Fruit fly (Drosophila melanogaster) whole organism, embryonic: ENCODE measurements around the gene MCTS1.

ENCODE experiments used
- ATbp ChIP-seq: fragments of 200-800 bp; sonication (Bioruptor generic); optimal IDR thresholded peaks from 2 replicates; lab custom pipeline; 2017; ENCODE audit warnings: missing biosample characterization, mild to moderate bottlenecking, missing genetic modification characterization, missing genetic modification reagents
- Antp ChIP-seq: fragments of 200-800 bp; sonication (Bioruptor generic); optimal IDR thresholded peaks from 3 replicates; lab custom pipeline; 2016; ENCODE audit warnings: missing biosample characterization, missing genetic modification characterization
- Blimp-1 ChIP-seq: fragments of 200-800 bp; sonication (Bioruptor generic); optimal IDR thresholded peaks from 3 replicates; lab custom pipeline; 2018; ENCODE audit warnings: missing biosample characterization, missing genetic modification characterization, mild to moderate bottlenecking, moderate library complexity, missing genetic modification reagents
- C15 ChIP-seq: fragments of 200-800 bp; sonication (Bioruptor generic); IDR thresholded peaks from 3 replicates; pipeline ENCODE4 v1.3.6; 2022; ENCODE audit warnings: missing biosample characterization, missing genetic modification characterization
- CG12155 ChIP-seq: fragments of 200-800 bp; sonication (Bioruptor generic); optimal IDR thresholded peaks from 3 replicates; lab custom pipeline; 2016; ENCODE audit warnings: missing biosample characterization, missing genetic modification characterization
- CG13624 ChIP-seq: fragments of 200-800 bp; sonication (Bioruptor generic); optimal IDR thresholded peaks from 2 replicates; lab custom pipeline; 2016; ENCODE audit warnings: missing biosample characterization, missing genetic modification characterization
- CG16863 ChIP-seq: fragments of 200-800 bp; sonication (Bioruptor generic); optimal IDR thresholded peaks from 3 replicates; lab custom pipeline; 2016; ENCODE audit warnings: missing biosample characterization, missing genetic modification characterization
- CG2129 ChIP-seq: fragments of 200-800 bp; sonication (Bioruptor generic); IDR thresholded peaks from 2 replicates; pipeline ENCODE4 v1.3.6; 2022; ENCODE audit warnings: missing biosample characterization, missing genetic modification characterization; ENCODE audit not compliant: partially characterized antibody
- CG2712 ChIP-seq: fragments of 200-800 bp; optimal IDR thresholded peaks from 3 replicates; lab custom pipeline; 2019; ENCODE audit warnings: missing biosample characterization, mild to moderate bottlenecking, missing genetic modification characterization, moderate library complexity
- CG2889 ChIP-seq: fragments of 200-800 bp; sonication (Bioruptor generic); IDR thresholded peaks from 3 replicates; pipeline ENCODE4 v1.3.6; 2022; ENCODE audit warnings: missing biosample characterization, missing genetic modification characterization
- CG30020 ChIP-seq: fragments of 200-800 bp; optimal IDR thresholded peaks from 2 replicates; lab custom pipeline; 2019; ENCODE audit warnings: missing biosample characterization, mild to moderate bottlenecking, missing genetic modification characterization, moderate library complexity
- CG30403 ChIP-seq: fragments of 200-800 bp; sonication (Bioruptor generic); optimal IDR thresholded peaks from 3 replicates; lab custom pipeline; 2016; ENCODE audit warnings: missing biosample characterization, missing genetic modification characterization
- CG31224 ChIP-seq: fragments of 200-800 bp; sonication (Bioruptor generic); IDR thresholded peaks from 2 replicates; pipeline ENCODE4 v1.3.6; 2022; ENCODE audit warnings: missing biosample characterization, missing genetic modification characterization
- CG4424 ChIP-seq: fragments of 200-800 bp; sonication (Bioruptor generic); optimal IDR thresholded peaks from 3 replicates; lab custom pipeline; 2016; ENCODE audit warnings: missing biosample characterization, missing genetic modification characterization
- CG4617 ChIP-seq: fragments of 200-800 bp; sonication (Bioruptor generic); optimal IDR thresholded peaks from 3 replicates; lab custom pipeline; 2016; ENCODE audit warnings: missing biosample characterization, missing genetic modification characterization, borderline replicate concordance
- CG4707 ChIP-seq: fragments of 200-800 bp; sonication (Bioruptor generic); optimal IDR thresholded peaks from 2 replicates; lab custom pipeline; 2018; ENCODE audit warnings: missing biosample characterization, mild to moderate bottlenecking, missing genetic modification characterization, moderate library complexity
- CG6689 ChIP-seq: fragments of 200-800 bp; sonication (Bioruptor generic); IDR thresholded peaks from 2 replicates; pipeline ENCODE4 v1.3.6; 2022; ENCODE audit warnings: missing biosample characterization, missing genetic modification characterization
- CG7271 ChIP-seq: fragments of 200-800 bp; sonication (Bioruptor generic); optimal IDR thresholded peaks from 2 replicates; lab custom pipeline; 2018; ENCODE audit warnings: missing biosample characterization, mild to moderate bottlenecking, missing genetic modification characterization, moderate library complexity
- CG7745 ChIP-seq: fragments of 200-800 bp; sonication (Bioruptor generic); optimal IDR thresholded peaks from 2 replicates; lab custom pipeline; 2018; ENCODE audit warnings: missing biosample characterization, mild to moderate bottlenecking, missing genetic modification characterization, moderate library complexity
- CG7839 ChIP-seq: fragments of 200-800 bp; sonication (Bioruptor generic); optimal IDR thresholded peaks from 3 replicates; lab custom pipeline; 2018; ENCODE audit warnings: missing biosample characterization, mild to moderate bottlenecking, missing genetic modification characterization, moderate library complexity
- CG9876 ChIP-seq: fragments of 200-800 bp; sonication (Bioruptor generic); optimal IDR thresholded peaks from 2 replicates; lab custom pipeline; 2016; ENCODE audit warnings: missing biosample characterization, missing genetic modification characterization
- Dbx ChIP-seq: fragments of 200-800 bp; sonication (Bioruptor generic); IDR thresholded peaks from 3 replicates; pipeline ENCODE4 v1.3.6; 2022; ENCODE audit warnings: missing biosample characterization, missing genetic modification characterization
- Eip74EF ChIP-seq, 2 experiments: fragments of 200-800 bp in 1 of 2; fragments of >200 bp in 1 of 2; sonication (Bioruptor generic) in 1 of 2; optimal IDR thresholded peaks; 2 replicates each; lab custom pipeline; 2017 to 2019; ENCODE audit warnings: missing biosample characterization in 2 of 2, missing genetic modification characterization in 2 of 2, mild to moderate bottlenecking in 1 of 2, moderate library complexity in 1 of 2
- Gug ChIP-seq: fragments of 200-800 bp; sonication (Bioruptor generic); IDR thresholded peaks from 4 replicates; pipeline ENCODE4 v1.3.6; 2022; ENCODE audit warnings: missing biosample characterization, missing genetic modification characterization
- HHEX ChIP-seq: fragments of 200-800 bp; sonication (Bioruptor generic); optimal IDR thresholded peaks from 3 replicates; lab custom pipeline; 2017; ENCODE audit warnings: missing biosample characterization, mild to moderate bottlenecking, missing genetic modification characterization, missing genetic modification reagents
- Hand ChIP-seq: fragments of 200-800 bp; sonication (Bioruptor generic); optimal IDR thresholded peaks from 2 replicates; lab custom pipeline; 2017; ENCODE audit warnings: mild to moderate bottlenecking, missing biosample characterization, missing genetic modification reagents, missing genetic modification characterization
- HmgD ChIP-seq: fragments of 200-800 bp; sonication (Bioruptor generic); optimal IDR thresholded peaks from 3 replicates; lab custom pipeline; 2016; ENCODE audit warnings: missing biosample characterization, missing genetic modification characterization
- HmgZ ChIP-seq: fragments of 200-800 bp; sonication (Bioruptor generic); optimal IDR thresholded peaks from 2 replicates; lab custom pipeline; 2018; ENCODE audit warnings: missing biosample characterization, mild to moderate bottlenecking, missing genetic modification characterization
- Hmx ChIP-seq: fragments of 200-800 bp; sonication (Bioruptor generic); optimal IDR thresholded peaks from 2 replicates; lab custom pipeline; 2016; ENCODE audit warnings: missing biosample characterization, missing genetic modification characterization
- Jarid2 ChIP-seq: fragments of 200-800 bp; sonication (Bioruptor generic); optimal IDR thresholded peaks from 3 replicates; lab custom pipeline; 2017; ENCODE audit warnings: mild to moderate bottlenecking, missing biosample characterization, missing genetic modification reagents, missing genetic modification characterization
- Mad ChIP-seq: fragments of 200-800 bp; sonication (Bioruptor generic); optimal IDR thresholded peaks from 2 replicates; lab custom pipeline; 2016; ENCODE audit warnings: missing biosample characterization, missing genetic modification characterization
- Max ChIP-seq: fragments of 200-800 bp; sonication (Bioruptor generic); optimal IDR thresholded peaks from 2 replicates; lab custom pipeline; 2016; ENCODE audit warnings: missing biosample characterization, mild to moderate bottlenecking, missing genetic modification characterization
- Nf-YB ChIP-seq: fragments of 200-800 bp; sonication (Bioruptor generic); optimal IDR thresholded peaks from 3 replicates; lab custom pipeline; 2019; ENCODE audit warnings: missing biosample characterization, mild to moderate bottlenecking, missing genetic modification characterization, moderate library complexity
- TFAM ChIP-seq: fragments of 200-800 bp; sonication (Bioruptor generic); optimal IDR thresholded peaks from 2 replicates; lab custom pipeline; 2017; ENCODE audit warnings: missing biosample characterization, missing genetic modification characterization, inconsistent platforms
- ac ChIP-seq: fragments of 200-800 bp; sonication (Bioruptor generic); optimal IDR thresholded peaks from 3 replicates; lab custom pipeline; 2017; ENCODE audit warnings: missing biosample characterization, mild to moderate bottlenecking, missing genetic modification characterization
- ase ChIP-seq: fragments of 200-800 bp; sonication (Bioruptor generic); IDR thresholded peaks from 3 replicates; pipeline ENCODE4 v1.3.6; 2022; ENCODE audit warnings: missing biosample characterization, missing genetic modification characterization
- cad ChIP-seq: fragments of >200 bp; optimal IDR thresholded peaks from 2 replicates; lab custom pipeline; 2017; ENCODE audit warnings: missing biosample characterization, missing genetic modification characterization
- fd3F ChIP-seq: fragments of 200-800 bp; sonication (Bioruptor generic); optimal IDR thresholded peaks from 2 replicates; lab custom pipeline; 2018; ENCODE audit warnings: missing biosample characterization, mild to moderate bottlenecking, missing genetic modification characterization, moderate library complexity
- gcm2 ChIP-seq: fragments of 200-800 bp; sonication (Bioruptor generic); optimal IDR thresholded peaks from 2 replicates; lab custom pipeline; 2016; ENCODE audit warnings: missing biosample characterization, missing genetic modification characterization
- gfzf ChIP-seq: fragments of 200-800 bp; sonication (Bioruptor generic); optimal IDR thresholded peaks from 2 replicates; lab custom pipeline; 2016; ENCODE audit warnings: missing biosample characterization, mild to moderate bottlenecking, missing genetic modification characterization, moderate library complexity
- hbn ChIP-seq: fragments of 200-800 bp; sonication (Bioruptor generic); IDR thresholded peaks from 2 replicates; pipeline ENCODE4 v1.3.6; 2022; ENCODE audit warnings: missing biosample characterization, missing genetic modification characterization; ENCODE audit not compliant: partially characterized antibody
- nerfin-1 ChIP-seq: fragments of 200-800 bp; sonication (Bioruptor generic); optimal IDR thresholded peaks from 3 replicates; lab custom pipeline; 2019; ENCODE audit warnings: missing biosample characterization, mild to moderate bottlenecking, missing genetic modification characterization, moderate library complexity
- odd ChIP-seq: fragments of 200-800 bp; sonication (Bioruptor generic); optimal IDR thresholded peaks from 2 replicates; lab custom pipeline; 2017; ENCODE audit warnings: missing biosample characterization, mild to moderate bottlenecking, missing genetic modification characterization
- pb ChIP-seq: fragments of 200-800 bp; sonication (Bioruptor generic); optimal IDR thresholded peaks from 3 replicates; lab custom pipeline; 2016; ENCODE audit warnings: missing biosample characterization, missing genetic modification characterization
- pnt ChIP-seq: fragments of 200-800 bp; sonication (Bioruptor generic); optimal IDR thresholded peaks from 3 replicates; lab custom pipeline; 2016; ENCODE audit warnings: missing biosample characterization, missing genetic modification characterization
- sob ChIP-seq: fragments of 200-800 bp; sonication (Bioruptor generic); IDR thresholded peaks from 2 replicates; pipeline ENCODE4 v1.3.6; 2022; ENCODE audit warnings: missing biosample characterization, missing genetic modification characterization
- toy ChIP-seq: fragments of 200-800 bp; sonication (Bioruptor generic); IDR thresholded peaks from 2 replicates; pipeline ENCODE4 v1.3.6; 2022; ENCODE audit warnings: missing biosample characterization, missing genetic modification characterization
- trem ChIP-seq: fragments of 200-800 bp; optimal IDR thresholded peaks from 3 replicates; lab custom pipeline; 2019; ENCODE audit warnings: missing biosample characterization, mild to moderate bottlenecking, missing genetic modification characterization, moderate library complexity
- vfl ChIP-seq: fragments of 200-800 bp; sonication (Bioruptor generic); optimal IDR thresholded peaks from 2 replicates; lab custom pipeline; 2016; ENCODE audit warnings: missing biosample characterization, missing genetic modification characterization

The MCTS1 gene

DNA sequence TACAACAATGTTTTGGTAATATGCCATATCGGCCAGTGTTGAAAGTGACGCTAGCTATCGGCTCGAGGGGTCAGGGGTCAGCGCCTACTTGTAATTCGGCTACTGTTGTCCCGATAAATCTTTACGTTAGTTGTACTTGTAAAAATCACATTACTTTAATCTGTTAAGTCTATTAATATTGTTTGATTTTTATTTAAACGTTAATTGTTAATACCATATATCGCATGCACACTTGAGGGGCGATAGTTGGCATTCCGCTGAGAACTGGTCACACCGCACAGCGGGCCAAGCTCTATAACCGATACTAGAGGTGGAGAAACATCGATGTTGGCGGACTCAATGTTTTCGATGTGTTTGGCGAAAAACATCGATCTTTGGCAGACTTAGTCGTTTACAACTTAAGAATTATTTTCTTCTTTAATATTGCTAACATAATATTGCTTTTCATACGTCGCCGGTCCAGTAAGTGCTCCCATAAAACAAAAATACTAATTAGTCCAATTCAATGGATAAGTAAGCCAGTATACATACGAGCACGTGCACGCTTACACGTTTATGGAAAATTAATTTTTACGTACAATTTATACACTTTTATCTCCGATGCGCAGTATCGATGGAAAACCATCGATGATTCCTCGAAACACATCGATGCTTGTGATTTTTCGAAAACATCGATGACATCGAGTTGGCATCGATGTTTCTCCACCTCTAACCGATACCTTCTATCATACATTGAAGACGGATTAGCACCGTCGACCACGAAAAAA is at the start of gene MCTS1, which contains the start of gene rux:
TSS of gene MCTS1 (plus strand) at position 713 of the 767 bp plus-strand sequence.
TSS of gene rux (minus strand) at position 621 of the 767 bp plus-strand sequence.
- TF ChIP-seq HHEX (no peak), CG7745 (tag; lab: Kevin White, UChicago) (no peak), CG2889 (GFP tag; lab: Robert Waterston, UW) (no peak), CG4707 (GFP tag; lab: Kevin White, UChicago) (no peak), CG16863 (GFP tag; lab: Kevin White, UChicago) (peak; percentile 59), Antp (GFP tag; lab: Kevin White, UChicago) (peak; percentile 19), sob (GFP tag; lab: Robert Waterston, UW) (peak; percentile 51; the same call in 1 of the 2 replicates), pnt (peak; percentile 30), Nf-YB (GFP tag; lab: Kevin White, UChicago) (no peak), CG4424 (peak; percentile 17), trem (tag; lab: Kevin White, UChicago) (peak; percentile 65), Hmx (no peak), fd3F (GFP tag; lab: Kevin White, UChicago) (no peak), ATbp (GFP tag; lab: Kevin White, UChicago) (no peak), HmgD (no peak), ac (GFP tag; lab: Kevin White, UChicago) (no peak), Eip74EF (GFP tag; optimal IDR thresholded peaks at IDR 0.05; lab: Kevin White, UChicago) (no peak), Gug (GFP tag; lab: Robert Waterston, UW) (peak; percentile 56; the same call in 2 of the 4 replicates), CG6689 (GFP tag; lab: Robert Waterston, UW) (no peak), HmgZ (tag; lab: Kevin White, UChicago) (peak; percentile 28), gcm2 (no peak), Dbx (GFP tag; lab: Robert Waterston, UW) (peak; percentile 57; the same call in 2 of the 3 replicates), CG7839 (tag; lab: Kevin White, UChicago) (no peak), gfzf (GFP tag; lab: Kevin White, UChicago) (peak; percentile 65), odd (GFP tag; lab: Kevin White, UChicago) (no peak), Jarid2 (no peak), Hand (GFP tag; lab: Kevin White, UChicago) (no peak), Max (GFP tag; lab: Kevin White, UChicago) (no peak), ase (no peak), cad (GFP tag; lab: Kevin White, UChicago) (no peak), C15 (no peak), CG30020 (peak; percentile 17), CG7271 (tag; lab: Kevin White, UChicago) (no peak), Blimp-1 (GFP tag; lab: Kevin White, UChicago) (no peak), hbn (GFP tag; lab: Robert Waterston, UW) (peak; percentile 87), pb (no peak), CG30403 (GFP tag; lab: Kevin White, UChicago) (peak; percentile 64), CG12155 (GFP tag; lab: Kevin White, UChicago) (peak; percentile 29), CG4617 (peak; percentile 48), vfl (no peak), CG9876 (GFP tag; lab: Kevin White, UChicago) (no peak), CG13624 (peak; percentile 3), CG2129 (GFP tag; lab: Robert Waterston, UW) (peak; percentile 93), nerfin-1 (tag; lab: Kevin White, UChicago) (no peak), Mad (no peak), CG31224 (no peak), CG2712 (tag; lab: Kevin White, UChicago) (peak; percentile 14), TFAM (GFP tag; lab: Kevin White, UChicago) (no peak), toy (GFP tag; lab: Robert Waterston, UW) (no peak)
